Worm (Caenorhabditis elegans): ENCODE results near the gene fbxa-169.
"Not testable (repeated sequence)": the region's sequence is repeated elsewhere in the genome, so short reads cannot be mapped to it uniquely, and the experiment has no call there.

DNA sequence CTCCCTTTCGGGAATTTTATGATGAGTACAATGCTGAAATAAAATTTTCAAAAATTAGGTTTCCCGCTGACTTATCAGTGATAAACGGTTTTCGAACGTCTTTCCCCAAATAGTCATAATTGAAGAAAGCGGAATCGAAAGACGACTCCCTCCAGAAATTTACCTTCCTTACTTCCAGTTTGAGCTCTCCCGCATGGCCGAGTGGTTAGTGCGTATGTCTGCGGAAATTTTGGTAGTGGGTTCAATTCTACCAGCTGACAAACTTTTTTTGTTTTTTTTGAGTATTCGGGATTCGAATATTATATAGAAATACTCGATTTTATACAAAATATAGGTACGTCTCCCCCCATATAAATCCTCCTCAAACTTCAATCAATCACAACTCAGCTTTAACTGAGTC lies 10.1 kb downstream of the fbxa-169 start:
- TF ChIP-seq unc-130 (GFP tag; optimal IDR thresholded peaks at IDR 0.05); pqm-1 (tag; optimal IDR thresholded peaks at IDR 0.05): not testable (repeated sequence)

Measured in whole organism, L4 larva.